Worm (Caenorhabditis elegans) whole organism, L4 larva: ENCODE measurements around the gene ets-8.

ENCODE experiments used
- F26F4.8 ChIP-seq: fragments of 200-800 bp; sonication (Bioruptor generic); conservative IDR thresholded peaks from 2 replicates; pipeline ENCODE4 v1.3.6; 2022; ENCODE audit warnings: missing genetic modification characterization, missing compliant biosample characterization
- F44E2.7 ChIP-seq: fragments of 200-800 bp; sonication (Bioruptor generic); IDR thresholded peaks from 2 replicates; pipeline ENCODE4 v2.1.2; 2022; ENCODE audit warnings: missing genetic modification characterization, missing compliant biosample characterization
- F49E8.2 ChIP-seq: sonication (generic microtip); optimal IDR thresholded peaks from 2 replicates; lab custom pipeline; 2016; ENCODE audit warnings: missing compliant biosample characterization, mild to moderate bottlenecking, missing genetic modification characterization, borderline replicate concordance
- Y75B8A.6 ChIP-seq: fragments of 200-800 bp; sonication (Bioruptor generic); IDR thresholded peaks from 2 replicates; pipeline ENCODE4 v1.3.6; 2022; ENCODE audit warnings: missing genetic modification reagents, missing genetic modification characterization, missing compliant biosample characterization
- ZK546.5 ChIP-seq, 2 experiments: sonication (generic microtip); optimal IDR thresholded peaks; 2 replicates each; lab custom pipeline; 2017; ENCODE audit warnings: missing biosample characterization in 2 of 2, missing genetic modification characterization in 2 of 2
- ama-1 ChIP-seq: fragments of 150-350 bp; optimal IDR thresholded peaks from 2 replicates; lab custom pipeline; 2014; ENCODE audit warnings: inconsistent platforms, mixed read lengths
- arid-1 ChIP-seq: fragments of 200-800 bp; sonication (Bioruptor generic); conservative IDR thresholded peaks from 2 replicates; pipeline ENCODE4 v1.3.6; 2022; ENCODE audit warnings: missing genetic modification reagents, missing genetic modification characterization, missing compliant biosample characterization
- ceh-20 ChIP-seq: fragments of 200-800 bp; sonication (Bioruptor generic); IDR thresholded peaks from 2 replicates; pipeline ENCODE4 v1.3.6; 2022; ENCODE audit warnings: missing genetic modification reagents, missing genetic modification characterization, missing compliant biosample characterization
- ceh-28 ChIP-seq: fragments of 150-350 bp; optimal IDR thresholded peaks from 2 replicates; lab custom pipeline; 2014; ENCODE audit warnings: missing biosample characterization, missing genetic modification reagents, missing genetic modification characterization
- ceh-82 ChIP-seq: sonication (generic microtip); optimal IDR thresholded peaks from 2 replicates; lab custom pipeline; 2017; ENCODE audit warnings: missing biosample characterization, missing genetic modification characterization
- daf-12 ChIP-seq: fragments of 150-350 bp; optimal IDR thresholded peaks from 2 replicates; lab custom pipeline; 2014; ENCODE audit warnings: missing biosample characterization, missing genetic modification reagents, missing genetic modification characterization
- daf-8 ChIP-seq: fragments of 200-800 bp; sonication (Bioruptor generic); IDR thresholded peaks from 2 replicates; pipeline ENCODE4 v1.3.6; 2022; ENCODE audit warnings: missing genetic modification characterization, missing compliant biosample characterization
- dmd-8 ChIP-seq: fragments of 200-800 bp; sonication (Bioruptor generic); IDR thresholded peaks from 2 replicates; pipeline ENCODE4 v1.3.6; 2022; ENCODE audit warnings: missing genetic modification characterization, missing compliant biosample characterization
- duxl-1 ChIP-seq: sonication (generic microtip); optimal IDR thresholded peaks from 2 replicates; lab custom pipeline; 2016; ENCODE audit warnings: mild to moderate bottlenecking, missing genetic modification characterization, moderate library complexity, missing compliant biosample characterization; ENCODE audit not compliant: poor library complexity
- fkh-10 ChIP-seq: fragments of 150-350 bp; optimal IDR thresholded peaks from 2 replicates; lab custom pipeline; 2014; ENCODE audit warnings: missing biosample characterization, missing genetic modification reagents, missing genetic modification characterization
- hlh-11 ChIP-seq: fragments of 200-800 bp; sonication (Bioruptor generic); optimal IDR thresholded peaks from 2 replicates; lab custom pipeline; 2018; ENCODE audit warnings: mild to moderate bottlenecking, missing genetic modification characterization, missing compliant biosample characterization
- jun-1 ChIP-seq: fragments of 150-350 bp; optimal IDR thresholded peaks from 2 replicates; lab custom pipeline; 2014; ENCODE audit warnings: missing biosample characterization, missing genetic modification reagents, missing genetic modification characterization
- lin-1 ChIP-seq: fragments of 200-800 bp; sonication (Bioruptor generic); IDR thresholded peaks from 2 replicates; pipeline ENCODE4 v1.3.6; 2022; ENCODE audit warnings: missing genetic modification reagents, missing genetic modification characterization, missing compliant biosample characterization
- lin-13 ChIP-seq: fragments of 150-350 bp; optimal IDR thresholded peaks from 2 replicates; lab custom pipeline; 2014; ENCODE audit warnings: missing biosample characterization, missing genetic modification reagents, missing genetic modification characterization
- lin-15B ChIP-seq: fragments of 150-350 bp; sonication (generic microtip); optimal IDR thresholded peaks from 3 replicates; lab custom pipeline; 2014; ENCODE audit warnings: missing biosample characterization, missing genetic modification characterization
- madf-5 ChIP-seq, 2 experiments: fragments of 200-800 bp; sonication (Bioruptor generic); IDR thresholded peaks; 2 replicates each; pipeline ENCODE4 v1.3.6; 2022; ENCODE audit warnings: missing compliant biosample characterization in 2 of 2, missing genetic modification characterization in 2 of 2
- madf-9 ChIP-seq: fragments of 200-800 bp; sonication (Bioruptor generic); conservative IDR thresholded peaks from 2 replicates; pipeline ENCODE4 v1.3.6; 2022; ENCODE audit warnings: missing genetic modification reagents, missing genetic modification characterization, missing compliant biosample characterization
- mdt-29 ChIP-seq: fragments of 200-800 bp; sonication (Bioruptor generic); IDR thresholded peaks from 2 replicates; pipeline ENCODE4 v1.3.6; 2022; ENCODE audit warnings: missing genetic modification reagents, missing genetic modification characterization, missing compliant biosample characterization
- mep-1 ChIP-seq: fragments of 150-350 bp; sonication (generic microtip); optimal IDR thresholded peaks from 3 replicates; lab custom pipeline; 2014; ENCODE audit warnings: missing biosample characterization, missing genetic modification characterization
- mxl-3 ChIP-seq: fragments of 200-800 bp; sonication (Bioruptor generic); optimal IDR thresholded peaks from 2 replicates; lab custom pipeline; 2018; ENCODE audit warnings: mild to moderate bottlenecking, missing genetic modification characterization, missing compliant biosample characterization
- nhr-10 ChIP-seq: fragments of 150-350 bp; optimal IDR thresholded peaks from 2 replicates; lab custom pipeline; 2014; ENCODE audit warnings: missing biosample characterization, missing genetic modification characterization
- nhr-28 ChIP-seq: fragments of 150-350 bp; optimal IDR thresholded peaks from 2 replicates; lab custom pipeline; 2014; ENCODE audit warnings: missing biosample characterization, missing genetic modification characterization
- nhr-41 ChIP-seq: fragments of 200-800 bp; sonication (Bioruptor generic); IDR thresholded peaks from 2 replicates; pipeline ENCODE4 v1.3.6; 2022; ENCODE audit warnings: missing genetic modification reagents, missing genetic modification characterization, missing compliant biosample characterization
- nhr-42 ChIP-seq: fragments of 200-800 bp; sonication (Bioruptor generic); IDR thresholded peaks from 2 replicates; pipeline ENCODE4 v1.3.6; 2022; ENCODE audit warnings: missing genetic modification characterization, missing compliant biosample characterization
- nhr-48 ChIP-seq: sonication (generic microtip); optimal IDR thresholded peaks from 2 replicates; lab custom pipeline; 2016; ENCODE audit warnings: mild to moderate bottlenecking, missing genetic modification characterization, missing compliant biosample characterization
- pha-4 ChIP-seq, 2 experiments: fragments of 150-350 bp in 1 of 2; fragments of 200-800 bp in 1 of 2; sonication (Bioruptor generic) in 1 of 2; IDR thresholded peaks in 1 of 2; optimal IDR thresholded peaks in 1 of 2; 2 replicates each; pipeline versions ENCODE4 v1.3.6 to Lab custom; 2014 to 2022; ENCODE audit warnings: missing genetic modification characterization in 2 of 2, missing genetic modification reagents in 2 of 2, missing biosample characterization in 1 of 2, missing compliant biosample characterization in 1 of 2
- pqm-1 ChIP-seq: sonication (generic microtip); optimal IDR thresholded peaks from 2 replicates; lab custom pipeline; 2017; ENCODE audit warnings: missing biosample characterization, missing genetic modification characterization
- set-16 ChIP-seq: fragments of 200-800 bp; sonication (Bioruptor generic); IDR thresholded peaks from 2 replicates; pipeline ENCODE4 v1.3.6; 2022; ENCODE audit warnings: missing genetic modification reagents, missing genetic modification characterization, missing compliant biosample characterization
- snpc-1.2 ChIP-seq: fragments of 200-800 bp; sonication (Bioruptor generic); IDR thresholded peaks from 2 replicates; pipeline ENCODE4 v1.3.6; 2022; ENCODE audit warnings: missing genetic modification reagents, missing genetic modification characterization, missing compliant biosample characterization
- snpc-4 ChIP-seq: fragments of 150-350 bp; optimal IDR thresholded peaks from 2 replicates; lab custom pipeline; 2014; ENCODE audit warnings: missing biosample characterization, missing genetic modification characterization
- spr-3 ChIP-seq: fragments of 200-800 bp; sonication (Bioruptor generic); optimal IDR thresholded peaks from 2 replicates; lab custom pipeline; 2018; ENCODE audit warnings: mild to moderate bottlenecking, missing genetic modification characterization, missing compliant biosample characterization
- unc-62 ChIP-seq, 3 experiments: fragments of 150-350 bp in 1 of 3; sonication (generic microtip); optimal IDR thresholded peaks in 2 of 3; peaks in 1 of 3; 1 replicate in 1 of 3; 2 replicates in 2 of 3; lab custom pipeline; 2014 to 2017; ENCODE audit warnings: missing biosample characterization in 3 of 3, missing genetic modification characterization in 3 of 3, missing genetic modification reagents in 3 of 3, missing genotype in 1 of 3
- zip-2 ChIP-seq: fragments of 150-350 bp; optimal IDR thresholded peaks from 2 replicates; lab custom pipeline; 2014; ENCODE audit warnings: missing biosample characterization, missing genetic modification characterization
- ztf-7 ChIP-seq: fragments of 150-350 bp; optimal IDR thresholded peaks from 2 replicates; lab custom pipeline; 2014; ENCODE audit warnings: missing biosample characterization, missing genetic modification characterization

The ets-8 gene

ce11 chrIV:1160386-1160785 is at the start of gene ets-8:
Gene ets-8, minus strand, starts transcription at chrIV:1160486.
- TF ChIP-seq ceh-28 (tag; lab: Kevin White, UChicago) = no peak
- TF ChIP-seq pqm-1 = no peak
- TF ChIP-seq dmd-8 (GFP tag; lab: Robert Waterston, UW) = no peak
- no peak for TF ChIP-seq lin-13 (GFP tag; lab: Kevin White, UChicago)
- no peak for TF ChIP-seq ZK546.5 (tag; optimal IDR thresholded peaks at IDR 0.05; lab: Kevin White, UChicago)
- TF ChIP-seq fkh-10 (GFP tag; lab: Kevin White, UChicago) = no peak
- TF ChIP-seq lin-15B (tag; lab: Kevin White, UChicago) = no peak
- no peak for TF ChIP-seq nhr-42
- no peak for TF ChIP-seq lin-1 (GFP tag; lab: Robert Waterston, UW)
- no peak for TF ChIP-seq set-16 (GFP tag; lab: Robert Waterston, UW)
- TF ChIP-seq unc-62 (GFP tag; optimal IDR thresholded peaks at IDR 0.05 in 1 of 2; lab: Kevin White, UChicago) = no peak
- no peak for TF ChIP-seq unc-62 (tag; optimal IDR thresholded peaks at IDR 0.05; lab: Kevin White, UChicago)
- no peak for TF ChIP-seq arid-1 (GFP tag; lab: Robert Waterston, UW)
- TF ChIP-seq ceh-82 = no peak
- TF ChIP-seq zip-2 = no peak
- TF ChIP-seq mdt-29 (GFP tag; lab: Robert Waterston, UW) = no peak
- no peak for TF ChIP-seq nhr-41
- no peak for TF ChIP-seq daf-12 (tag; lab: Kevin White, UChicago)
- TF ChIP-seq ztf-7 = no peak
- TF ChIP-seq madf-5 (GFP tag; IDR thresholded peaks at IDR 0.05; lab: Robert Waterston, UW) = no peak

ce11 chrIV:1209813-1210212 is 49.5 kb upstream of the ets-8 start:
- TF ChIP-seq F26F4.8 (GFP tag; lab: Robert Waterston, UW) (no peak), set-16 (GFP tag; lab: Robert Waterston, UW) (peak; percentile 51)

ce11 chrIV:1209320-1209719 is 49.0 kb upstream of the ets-8 start:
- TF ChIP-seq duxl-1 (tag; lab: Kevin White, UChicago) = no peak
- TF ChIP-seq lin-1 (GFP tag; lab: Robert Waterston, UW) = no peak
- TF ChIP-seq nhr-28 = peak; percentile 16
- TF ChIP-seq hlh-11 (tag; lab: Kevin White, UChicago) = no peak
- TF ChIP-seq nhr-48 = no peak
- TF ChIP-seq pha-4 (GFP tag; IDR thresholded peaks at IDR 0.05; lab: Robert Waterston, UW) = no peak
- no peak for TF ChIP-seq pha-4 (tag; optimal IDR thresholded peaks at IDR 0.05; lab: Kevin White, UChicago)
- no peak for TF ChIP-seq ceh-20 (GFP tag; lab: Robert Waterston, UW)
- peak; percentile 60 for TF ChIP-seq mxl-3 (GFP tag; lab: Kevin White, UChicago)
- no peak for TF ChIP-seq spr-3 (GFP tag; lab: Kevin White, UChicago)
- TF ChIP-seq, all 104 proteins: peak for 2

ce11 chrIV:1207980-1208379 is 47.7 kb upstream of the ets-8 start, which contains the start of gene dsl-1:
Gene dsl-1, minus strand, starts transcription at chrIV:1208080.
- TF ChIP-seq lin-15B (tag; lab: Kevin White, UChicago) (no peak), duxl-1 (tag; lab: Kevin White, UChicago) (no peak), madf-9 (GFP tag; lab: Robert Waterston, UW) (no peak), ama-1 (lab: Kevin White, UChicago) (no peak), mxl-3 (GFP tag; lab: Kevin White, UChicago) (no peak), daf-12 (tag; lab: Kevin White, UChicago) (no peak), Y75B8A.6 (GFP tag; lab: Robert Waterston, UW) (no peak), jun-1 (tag; lab: Kevin White, UChicago) (no peak), F44E2.7 (GFP tag; lab: Robert Waterston, UW) (no peak), snpc-1.2 (GFP tag; lab: Robert Waterston, UW) (no peak), mep-1 (tag; lab: Kevin White, UChicago) (no peak), hlh-11 (tag; lab: Kevin White, UChicago) (no peak), snpc-4 (tag; lab: Kevin White, UChicago) (no peak), daf-8 (GFP tag; lab: Robert Waterston, UW) (no peak), ZK546.5 (tag; optimal IDR thresholded peaks at IDR 0.05; lab: Kevin White, UChicago) (no peak), F49E8.2 (tag; lab: Kevin White, UChicago) (no peak), nhr-10 (tag; lab: Kevin White, UChicago) (no peak)
